Fruit fly (Drosophila melanogaster) whole organism, embryonic: ENCODE measurements around the gene FIG4.

ENCODE experiments used
- Sin3A ChIP-seq: fragments of >200 bp; optimal IDR thresholded peaks from 2 replicates; lab custom pipeline; 2018
- mld ChIP-seq: fragments of 200-800 bp; sonication (Bioruptor generic); IDR thresholded peaks from 3 replicates; pipeline ENCODE4 v1.3.6; 2022; ENCODE audit warnings: missing biosample characterization, missing genetic modification characterization; ENCODE audit not compliant: partially characterized antibody

DNA sequence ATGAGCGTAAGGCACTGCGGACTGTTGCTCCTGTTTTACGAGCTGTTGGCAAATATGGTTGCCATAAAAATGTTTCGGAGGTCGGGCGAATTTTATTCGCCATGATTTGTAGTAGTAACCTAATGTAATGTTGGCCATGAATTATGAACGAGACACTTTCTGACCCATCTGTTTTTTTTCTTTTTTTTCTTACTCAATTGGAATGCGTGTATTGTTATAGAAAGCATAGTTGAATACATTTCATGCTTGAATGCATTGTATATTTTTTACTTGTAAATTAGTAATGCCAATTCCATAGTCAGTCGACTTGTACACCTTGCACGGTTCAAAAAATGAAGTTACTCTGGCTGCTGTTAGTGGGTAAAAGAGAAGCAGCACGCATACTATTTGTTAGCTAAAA, 27.5 kb upstream of the FIG4 start, which contains the start of gene CG43056:
- TF ChIP-seq mld (GFP tag; lab: Robert Waterston, UW) (no peak), Sin3A (lab: Kevin White, UChicago) (no peak)
